Worm (Caenorhabditis elegans) whole organism, late embryonic: ENCODE measurements around the gene T12A7.10.

Source experiments
- C08G9.2 ChIP-seq: sonication (generic microtip); optimal IDR thresholded peaks from 2 replicates; lab custom pipeline; 2016; ENCODE audit warnings: mild to moderate bottlenecking, missing genetic modification characterization, moderate library complexity, missing compliant biosample characterization
- C38D4.7 ChIP-seq: fragments of 200-800 bp; sonication (Bioruptor generic); optimal IDR thresholded peaks from 2 replicates; lab custom pipeline; 2018; ENCODE audit warnings: mild to moderate bottlenecking, missing genetic modification characterization, moderate library complexity, missing compliant biosample characterization
- F13H6.1 ChIP-seq: sonication (generic microtip); optimal IDR thresholded peaks from 2 replicates; lab custom pipeline; 2016; ENCODE audit warnings: missing genetic modification characterization, missing compliant biosample characterization
- K09A11.1 ChIP-seq: sonication (generic microtip); optimal IDR thresholded peaks from 2 replicates; lab custom pipeline; 2017; ENCODE audit warnings: antibody characterized with exemption, mild to moderate bottlenecking, missing genetic modification characterization, missing compliant biosample characterization; ENCODE audit not compliant: insufficient read depth
- T23F11.4 ChIP-seq: fragments of 200-800 bp; sonication (Bioruptor generic); optimal IDR thresholded peaks from 2 replicates; lab custom pipeline; 2018; ENCODE audit warnings: mild to moderate bottlenecking, missing genetic modification characterization, missing compliant biosample characterization
- Y22D7AL.16 ChIP-seq: sonication (generic microtip); optimal IDR thresholded peaks from 2 replicates; lab custom pipeline; 2016; ENCODE audit warnings: missing genetic modification characterization, missing compliant biosample characterization
- ceh-18 ChIP-seq: sonication (generic microtip); optimal IDR thresholded peaks from 2 replicates; lab custom pipeline; 2016; ENCODE audit warnings: missing genetic modification characterization, missing compliant biosample characterization
- ceh-22 ChIP-seq: sonication (generic microtip); optimal IDR thresholded peaks from 2 replicates; lab custom pipeline; 2017; ENCODE audit warnings: missing biosample characterization, missing genetic modification characterization
- ceh-31 ChIP-seq: sonication (generic microtip); optimal IDR thresholded peaks from 2 replicates; lab custom pipeline; 2016; ENCODE audit warnings: missing genetic modification characterization, missing compliant biosample characterization
- ceh-34 ChIP-seq: sonication (generic microtip); optimal IDR thresholded peaks from 2 replicates; lab custom pipeline; 2016; ENCODE audit warnings: mild to moderate bottlenecking, missing genetic modification characterization, missing compliant biosample characterization
- ceh-48 ChIP-seq: sonication (generic microtip); optimal IDR thresholded peaks from 2 replicates; lab custom pipeline; 2016; ENCODE audit warnings: missing genetic modification characterization, inconsistent platforms, missing compliant biosample characterization
- ceh-6 ChIP-seq: fragments of 200-800 bp; sonication (Bioruptor generic); optimal IDR thresholded peaks from 2 replicates; lab custom pipeline; 2018; ENCODE audit warnings: mild to moderate bottlenecking, missing genetic modification characterization, missing compliant biosample characterization
- ceh-9 ChIP-seq: sonication (generic microtip); optimal IDR thresholded peaks from 2 replicates; lab custom pipeline; 2016; ENCODE audit warnings: mild to moderate bottlenecking, missing genetic modification characterization, inconsistent platforms, missing compliant biosample characterization
- che-1 ChIP-seq: sonication (generic microtip); optimal IDR thresholded peaks from 2 replicates; lab custom pipeline; 2016; ENCODE audit warnings: mild to moderate bottlenecking, missing genetic modification characterization, missing compliant biosample characterization
- dve-1 ChIP-seq: sonication (generic microtip); optimal IDR thresholded peaks from 2 replicates; lab custom pipeline; 2017; ENCODE audit warnings: antibody characterized with exemption, mild to moderate bottlenecking, missing genetic modification characterization, missing compliant biosample characterization
- elt-2 ChIP-seq: sonication (generic microtip); optimal IDR thresholded peaks from 2 replicates; lab custom pipeline; 2016; ENCODE audit warnings: missing genetic modification reagents, missing genetic modification characterization, missing compliant biosample characterization
- elt-4 ChIP-seq: sonication (generic microtip); optimal IDR thresholded peaks from 2 replicates; lab custom pipeline; 2016; ENCODE audit warnings: missing genetic modification characterization, missing compliant biosample characterization
- fax-1 ChIP-seq: sonication (generic microtip); optimal IDR thresholded peaks from 2 replicates; lab custom pipeline; 2016; ENCODE audit warnings: missing genotype, missing genetic modification characterization, missing compliant biosample characterization
- fkh-6 ChIP-seq: sonication (generic microtip); optimal IDR thresholded peaks from 2 replicates; lab custom pipeline; 2016; ENCODE audit warnings: missing genetic modification characterization, missing compliant biosample characterization
- gmeb-2 ChIP-seq: sonication (generic microtip); optimal IDR thresholded peaks from 2 replicates; lab custom pipeline; 2016; ENCODE audit warnings: missing genetic modification characterization, inconsistent platforms, missing compliant biosample characterization
- hlh-30 ChIP-seq: sonication (generic microtip); optimal IDR thresholded peaks from 2 replicates; lab custom pipeline; 2017; ENCODE audit warnings: antibody characterized with exemption, missing genetic modification characterization, missing compliant biosample characterization; ENCODE audit not compliant: insufficient read depth
- hlh-6 ChIP-seq: sonication (generic microtip); optimal IDR thresholded peaks from 2 replicates; lab custom pipeline; 2016; ENCODE audit warnings: missing genotype, missing genetic modification characterization, missing compliant biosample characterization
- lin-11 ChIP-seq: fragments of 200-800 bp; sonication (Bioruptor generic); optimal IDR thresholded peaks from 2 replicates; lab custom pipeline; 2018; ENCODE audit warnings: mild to moderate bottlenecking, missing genetic modification characterization, missing compliant biosample characterization
- madf-2 ChIP-seq: sonication (generic microtip); optimal IDR thresholded peaks from 2 replicates; lab custom pipeline; 2017; ENCODE audit warnings: missing genetic modification characterization, missing compliant biosample characterization
- mec-3 ChIP-seq: sonication (generic microtip); optimal IDR thresholded peaks from 2 replicates; lab custom pipeline; 2016; ENCODE audit warnings: borderline replicate concordance, missing genetic modification characterization, missing compliant biosample characterization
- nfya-1 ChIP-seq: sonication (generic microtip); optimal IDR thresholded peaks from 2 replicates; lab custom pipeline; 2017; ENCODE audit warnings: missing genetic modification characterization, mild to moderate bottlenecking, missing compliant biosample characterization, antibody characterized with exemption, moderate library complexity
- nhr-11 ChIP-seq: fragments of 150-350 bp; optimal IDR thresholded peaks from 2 replicates; lab custom pipeline; 2014; ENCODE audit warnings: missing biosample characterization, missing genetic modification characterization
- npax-4 ChIP-seq: sonication (generic microtip); optimal IDR thresholded peaks from 2 replicates; lab custom pipeline; 2016; ENCODE audit warnings: missing genetic modification characterization, missing compliant biosample characterization
- odd-2 ChIP-seq: sonication (generic microtip); optimal IDR thresholded peaks from 2 replicates; lab custom pipeline; 2017; ENCODE audit warnings: antibody characterized with exemption, mild to moderate bottlenecking, missing genetic modification characterization, missing compliant biosample characterization
- pat-9 ChIP-seq: fragments of 200-800 bp; sonication (Bioruptor generic); optimal IDR thresholded peaks from 2 replicates; lab custom pipeline; 2018; ENCODE audit warnings: mild to moderate bottlenecking, missing genetic modification characterization, moderate library complexity, missing compliant biosample characterization
- pha-4 ChIP-seq: fragments of 150-350 bp; optimal IDR thresholded peaks from 2 replicates; lab custom pipeline; 2018; ENCODE audit warnings: missing biosample characterization, missing genetic modification reagents, missing genetic modification characterization
- pqm-1 ChIP-seq: sonication (generic microtip); optimal IDR thresholded peaks from 2 replicates; lab custom pipeline; 2016; ENCODE audit warnings: missing genetic modification characterization, missing compliant biosample characterization
- ref-2 ChIP-seq: sonication (generic microtip); optimal IDR thresholded peaks from 2 replicates; lab custom pipeline; 2016; ENCODE audit warnings: missing genetic modification characterization, missing compliant biosample characterization
- rnt-1 ChIP-seq: sonication (generic microtip); optimal IDR thresholded peaks from 2 replicates; lab custom pipeline; 2016; ENCODE audit warnings: missing genetic modification characterization, missing compliant biosample characterization
- sox-2 ChIP-seq: fragments of 200-800 bp; sonication (Bioruptor generic); IDR thresholded peaks from 2 replicates; pipeline ENCODE4 v1.3.6; 2022; ENCODE audit warnings: missing genetic modification reagents, missing genetic modification characterization, missing compliant biosample characterization
- sox-4 ChIP-seq: sonication (generic microtip); optimal IDR thresholded peaks from 2 replicates; lab custom pipeline; 2017; ENCODE audit warnings: mild to moderate bottlenecking, missing genetic modification characterization, inconsistent platforms, missing compliant biosample characterization
- syd-9 ChIP-seq: sonication (generic microtip); optimal IDR thresholded peaks from 2 replicates; lab custom pipeline; 2016; ENCODE audit warnings: mild to moderate bottlenecking, missing genetic modification characterization, moderate library complexity, missing compliant biosample characterization
- tbx-2 ChIP-seq: sonication (generic microtip); optimal IDR thresholded peaks from 2 replicates; lab custom pipeline; 2016; ENCODE audit warnings: missing genetic modification characterization, missing compliant biosample characterization
- unc-42 ChIP-seq: sonication (generic microtip); optimal IDR thresholded peaks from 2 replicates; lab custom pipeline; 2016; ENCODE audit warnings: missing genotype, missing genetic modification characterization, missing compliant biosample characterization
- unc-86 ChIP-seq: sonication (generic microtip); optimal IDR thresholded peaks from 2 replicates; lab custom pipeline; 2016; ENCODE audit warnings: missing genetic modification characterization, missing compliant biosample characterization
- zip-5 ChIP-seq: sonication (generic microtip); optimal IDR thresholded peaks from 2 replicates; lab custom pipeline; 2016; ENCODE audit warnings: missing genetic modification characterization, missing compliant biosample characterization

T12A7.10 gene

DNA sequence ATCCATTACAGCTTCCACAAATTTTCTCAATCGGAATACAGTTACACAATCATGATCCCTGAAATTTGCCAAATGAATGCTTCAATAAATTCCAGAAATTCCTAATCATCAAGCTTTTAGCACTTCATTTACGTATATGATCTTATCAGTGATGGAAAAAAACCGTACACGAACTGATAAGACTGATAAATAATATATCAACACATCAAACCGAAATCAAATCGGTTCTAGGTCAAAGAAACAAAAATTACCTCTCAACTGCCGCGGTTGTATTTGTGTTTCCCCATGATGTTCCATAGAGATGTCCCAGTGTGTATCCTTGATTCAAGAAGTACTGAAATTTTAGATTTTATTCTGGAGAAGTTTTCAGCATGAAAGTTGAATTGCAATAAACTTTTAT is 16.2 kb upstream of the T12A7.10 start:
- TF ChIP-seq fkh-6 (tag; lab: Kevin White, UChicago) (no peak), elt-2 (tag; lab: Kevin White, UChicago) (peak; percentile 34)
- TF ChIP-seq, all 69 proteins: peak for 1

DNA sequence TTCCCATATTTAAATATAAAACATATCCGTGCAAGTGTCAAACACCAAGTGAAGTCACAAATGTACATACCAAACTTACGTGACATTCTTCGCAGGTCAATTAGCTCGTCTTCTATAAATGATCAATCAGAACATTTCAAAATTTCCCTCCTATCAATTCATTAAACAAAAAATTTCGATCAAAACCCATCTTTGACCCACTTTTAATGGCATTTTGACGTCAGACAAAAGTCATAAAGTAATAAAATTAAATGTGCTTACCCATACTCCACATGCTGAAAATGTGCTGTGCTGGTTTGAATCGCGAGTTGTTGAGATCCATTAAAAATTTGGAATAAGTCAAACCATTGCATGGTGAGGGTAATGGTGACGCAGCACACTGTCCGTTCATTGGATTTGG is 14.9 kb upstream of the T12A7.10 start:
- no peak for TF ChIP-seq elt-2 (tag; lab: Kevin White, UChicago)
- no peak for TF ChIP-seq pqm-1 (tag; lab: Kevin White, UChicago)
- no peak for TF ChIP-seq madf-2
- TF ChIP-seq ceh-22 (tag; lab: Kevin White, UChicago), result no peak
- TF ChIP-seq ceh-34 (tag; lab: Kevin White, UChicago), result no peak
- no peak for TF ChIP-seq sox-4 (tag; lab: Kevin White, UChicago)
- TF ChIP-seq hlh-6 (tag; lab: Kevin White, UChicago), result no peak
- TF ChIP-seq mec-3 (tag; lab: Kevin White, UChicago), result no peak

DNA sequence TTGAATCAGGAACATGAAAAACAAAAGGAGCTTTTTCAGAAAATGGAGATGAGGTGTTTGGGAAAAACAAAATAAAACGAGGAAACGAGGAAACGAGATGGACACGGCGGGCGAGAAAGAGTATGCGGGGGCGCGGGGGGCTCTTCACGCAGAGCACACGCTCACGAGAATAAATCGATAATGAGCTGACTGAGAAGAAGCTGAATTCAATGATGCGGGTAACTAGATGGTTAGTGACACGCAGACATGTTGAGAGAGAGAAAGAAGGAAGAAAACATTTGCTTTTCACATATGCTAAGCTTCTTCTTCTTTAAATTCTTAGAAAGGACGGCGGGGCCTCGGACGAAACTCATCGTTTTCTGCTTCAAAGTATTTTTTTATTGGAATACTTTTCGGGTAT is 10.6 kb upstream of the T12A7.10 start:
- TF ChIP-seq hlh-30 (tag; lab: Kevin White, UChicago), result no peak
- TF ChIP-seq nfya-1 (tag; lab: Kevin White, UChicago), result peak; percentile 47
- TF ChIP-seq sox-2, result no peak
- no peak for TF ChIP-seq K09A11.1 (tag; lab: Kevin White, UChicago)
- no peak for TF ChIP-seq F13H6.1
- no peak for TF ChIP-seq zip-5 (tag; lab: Kevin White, UChicago)
- no peak for TF ChIP-seq pqm-1 (tag; lab: Kevin White, UChicago)
- no peak for TF ChIP-seq odd-2 (tag; lab: Kevin White, UChicago)
- no peak for TF ChIP-seq C38D4.7 (GFP tag; lab: Kevin White, UChicago)
- TF ChIP-seq ceh-18, result peak; percentile 47
- no peak for TF ChIP-seq syd-9 (tag; lab: Kevin White, UChicago)
- TF ChIP-seq unc-42 (tag; lab: Kevin White, UChicago), result peak; percentile 92
- peak; percentile 29 for TF ChIP-seq ceh-34 (tag; lab: Kevin White, UChicago)
- peak; percentile 68 for TF ChIP-seq ceh-31 (tag; lab: Kevin White, UChicago)
- no peak for TF ChIP-seq fkh-6 (tag; lab: Kevin White, UChicago)
- no peak for TF ChIP-seq fax-1 (tag; lab: Kevin White, UChicago)
- TF ChIP-seq ceh-48 (tag; lab: Kevin White, UChicago), result peak; percentile 95
- TF ChIP-seq unc-86 (tag; lab: Kevin White, UChicago), result peak; percentile 3
- TF ChIP-seq pat-9 (tag; lab: Kevin White, UChicago), result no peak
- peak; percentile 51 for TF ChIP-seq tbx-2 (tag; lab: Kevin White, UChicago)
- no peak for TF ChIP-seq rnt-1 (tag; lab: Kevin White, UChicago)
- TF ChIP-seq pha-4 (tag; lab: Kevin White, UChicago), result no peak
- TF ChIP-seq elt-2 (tag; lab: Kevin White, UChicago), result no peak

DNA sequence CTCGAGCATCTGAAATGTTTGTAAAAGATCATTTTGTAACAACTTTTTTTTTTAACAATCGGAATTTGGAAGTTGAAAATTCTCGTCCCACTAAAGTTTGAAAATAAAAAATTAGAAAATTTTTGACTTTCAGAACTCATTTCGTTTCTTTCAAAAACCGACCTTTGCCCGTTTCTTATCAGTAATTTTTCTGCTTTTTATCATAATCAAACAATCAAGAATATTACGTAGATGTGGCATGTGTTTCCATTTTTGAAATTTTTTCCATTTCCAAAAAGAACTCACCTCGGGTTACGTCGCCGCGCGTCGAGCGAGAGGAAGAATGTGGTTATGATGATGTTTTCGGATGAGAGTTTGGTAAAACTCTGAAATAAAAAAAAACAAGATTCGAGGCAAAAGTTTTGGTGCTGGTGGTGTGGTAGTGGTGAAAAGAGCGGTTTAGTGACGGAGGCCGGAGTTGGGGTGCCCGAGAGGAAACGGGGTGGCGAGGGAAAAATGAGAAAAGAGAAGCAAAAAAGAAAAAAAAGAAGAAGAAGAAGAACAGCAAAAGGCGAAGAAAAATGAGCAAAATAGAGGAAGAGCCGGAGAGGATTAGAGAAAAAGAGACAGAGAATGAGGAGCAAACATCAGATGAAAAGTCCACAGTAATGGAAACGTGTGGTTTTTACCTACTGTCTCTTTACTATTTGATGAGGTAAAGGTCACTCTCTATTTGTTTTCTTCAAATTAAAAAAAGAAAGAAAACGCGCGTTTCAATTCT is 6.0 kb upstream of the T12A7.10 start, which contains the start of gene T12A7.2:
Gene T12A7.2 (minus strand): TSS at position 412 of the 760 bp plus-strand sequence.
- TF ChIP-seq lin-11 (no peak), ceh-18 (peak; percentile 24), tbx-2 (tag; lab: Kevin White, UChicago) (peak; percentile 22), K09A11.1 (tag; lab: Kevin White, UChicago) (no peak), unc-42 (tag; lab: Kevin White, UChicago) (peak; percentile 4), F13H6.1 (no peak), ref-2 (tag; lab: Kevin White, UChicago) (peak; percentile 2), elt-2 (tag; lab: Kevin White, UChicago) (peak; percentile 75)

DNA sequence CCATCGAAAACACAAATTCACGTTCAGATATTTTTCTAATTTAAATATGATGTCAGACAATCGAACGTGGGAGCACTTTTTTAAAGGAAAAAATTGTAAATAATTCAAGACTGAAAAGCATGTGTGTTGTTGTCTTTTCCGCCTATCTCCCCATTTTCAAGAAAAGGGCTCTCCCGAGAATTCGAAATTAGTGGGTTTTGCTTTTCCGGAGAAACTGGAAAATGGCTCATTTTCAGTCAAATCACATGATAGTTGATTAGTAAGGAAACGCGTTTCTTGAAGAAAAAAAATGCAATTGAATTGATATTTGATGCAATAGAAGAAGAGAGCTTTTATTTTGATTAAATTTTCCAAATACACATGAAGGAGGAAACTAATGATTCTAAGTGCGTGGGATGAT is 4.9 kb upstream of the T12A7.10 start:
- TF ChIP-seq Y22D7AL.16 (no peak), T23F11.4 (GFP tag; lab: Kevin White, UChicago) (no peak), dve-1 (tag; lab: Kevin White, UChicago) (no peak), gmeb-2 (tag; lab: Kevin White, UChicago) (no peak), sox-4 (tag; lab: Kevin White, UChicago) (no peak), npax-4 (tag; lab: Kevin White, UChicago) (no peak), che-1 (tag; lab: Kevin White, UChicago) (no peak), nhr-11 (no peak), unc-86 (tag; lab: Kevin White, UChicago) (no peak), ceh-9 (no peak), hlh-6 (tag; lab: Kevin White, UChicago) (no peak), fax-1 (tag; lab: Kevin White, UChicago) (no peak), elt-4 (tag; lab: Kevin White, UChicago) (no peak), ceh-6 (GFP tag; lab: Kevin White, UChicago) (no peak), C08G9.2 (tag; lab: Kevin White, UChicago) (no peak), F13H6.1 (no peak)
- TF ChIP-seq, all 69 proteins: peak for 0
